Worm (Caenorhabditis elegans) whole organism, young adult: ENCODE results near the gene ttr-29.

ENCODE experiments used
- B0336.3 ChIP-seq: fragments of 200-800 bp; sonication (Bioruptor generic); IDR thresholded peaks from 2 replicates; pipeline ENCODE4 v1.3.6; 2022; ENCODE audit warnings: missing genetic modification characterization, missing compliant biosample characterization
- F33H1.4 ChIP-seq: fragments of 200-800 bp; sonication (Bioruptor generic); IDR thresholded peaks from 2 replicates; pipeline ENCODE4 v1.3.6; 2022; ENCODE audit warnings: missing genetic modification reagents, missing genetic modification characterization, missing compliant biosample characterization
- F55B11.4 ChIP-seq: sonication (generic microtip); optimal IDR thresholded peaks from 2 replicates; lab custom pipeline; 2016; ENCODE audit warnings: missing compliant biosample characterization, missing genetic modification characterization, borderline replicate concordance; ENCODE audit not compliant: insufficient read depth
- Y56A3A.18 ChIP-seq: fragments of 200-800 bp; sonication (Bioruptor generic); IDR thresholded peaks from 2 replicates; pipeline ENCODE4 v1.3.6; 2022; ENCODE audit warnings: missing genetic modification reagents, missing genetic modification characterization, missing compliant biosample characterization
- Y67H2A.10 ChIP-seq: fragments of 200-800 bp; sonication (Bioruptor generic); conservative IDR thresholded peaks from 2 replicates; pipeline ENCODE4 v1.3.6; 2022; ENCODE audit warnings: missing genetic modification reagents, missing genetic modification characterization, missing compliant biosample characterization
- chd-7 ChIP-seq: sonication (generic microtip); optimal IDR thresholded peaks from 2 replicates; lab custom pipeline; 2016; ENCODE audit warnings: mild to moderate bottlenecking, missing genetic modification characterization, moderate library complexity, missing compliant biosample characterization
- dpl-1 ChIP-seq: fragments of 150-350 bp; optimal IDR thresholded peaks from 2 replicates; lab custom pipeline; 2014; ENCODE audit warnings: missing biosample characterization, missing genetic modification reagents, missing genetic modification characterization
- efl-1 ChIP-seq: fragments of 150-350 bp; optimal IDR thresholded peaks from 2 replicates; lab custom pipeline; 2014; ENCODE audit warnings: missing biosample characterization, missing genetic modification reagents, missing genetic modification characterization
- lin-35 ChIP-seq, 3 experiments: fragments of 150-350 bp in 2 of 3; sonication (generic microtip) in 1 of 3; optimal IDR thresholded peaks; 2 replicates each; lab custom pipeline; 2014 to 2018; ENCODE audit warnings: missing biosample characterization in 3 of 3, missing genetic modification characterization in 3 of 3, missing genetic modification reagents in 3 of 3
- nhr-80 ChIP-seq: sonication (generic microtip); optimal IDR thresholded peaks from 2 replicates; lab custom pipeline; 2016; ENCODE audit warnings: missing genetic modification characterization, missing compliant biosample characterization
- pha-4 ChIP-seq: fragments of 150-350 bp; sonication (generic microtip); optimal IDR thresholded peaks from 2 replicates; lab custom pipeline; 2014; ENCODE audit warnings: missing biosample characterization, missing genetic modification reagents, missing genetic modification characterization
- tbp1 ChIP-seq: fragments of 200-800 bp; sonication (Bioruptor generic); optimal IDR thresholded peaks from 2 replicates; lab custom pipeline; 2018; ENCODE audit warnings: mild to moderate bottlenecking, missing genetic modification characterization, missing compliant biosample characterization
- unc-62 ChIP-seq: fragments of 150-350 bp; optimal IDR thresholded peaks from 2 replicates; lab custom pipeline; 2014; ENCODE audit warnings: missing biosample characterization, missing genetic modification reagents, missing genetic modification characterization
- ztf-26 ChIP-seq: sonication (generic microtip); optimal IDR thresholded peaks from 2 replicates; lab custom pipeline; 2017; ENCODE audit warnings: missing genetic modification characterization, missing compliant biosample characterization

DNA sequence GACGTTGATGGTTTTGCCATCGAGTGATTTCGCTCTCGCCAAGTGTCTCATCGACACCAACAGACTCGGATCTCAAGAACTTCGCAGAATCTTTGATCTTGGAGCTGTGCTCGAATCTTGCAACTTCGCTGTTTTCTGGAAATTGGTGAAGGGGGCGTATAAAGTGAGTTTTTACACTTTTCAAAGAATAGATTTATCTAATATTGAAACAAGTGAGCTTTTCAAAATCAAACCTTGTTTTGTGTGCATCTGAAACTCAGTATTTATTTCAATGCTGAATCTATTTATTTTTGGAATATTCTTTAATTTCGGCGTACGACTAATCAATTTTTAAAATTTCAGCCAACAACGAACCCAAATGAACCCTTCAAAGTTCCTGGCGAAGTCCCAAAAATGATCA is 47.6 kb upstream of the ttr-29 start:
- TF ChIP-seq B0336.3 (GFP tag; lab: Robert Waterston, UW): no peak
- TF ChIP-seq lin-35 (GFP tag; optimal IDR thresholded peaks at IDR 0.05; lab: Kevin White, UChicago): no peak
- TF ChIP-seq efl-1: no peak
- no peak for TF ChIP-seq tbp1 (GFP tag; lab: Kevin White, UChicago)
- no peak for TF ChIP-seq pha-4 (tag; lab: Kevin White, UChicago)
- no peak for TF ChIP-seq Y56A3A.18 (GFP tag; lab: Robert Waterston, UW)
- no peak for TF ChIP-seq Y67H2A.10 (GFP tag; lab: Robert Waterston, UW)
- TF ChIP-seq nhr-80 (tag; lab: Kevin White, UChicago): no peak
- TF ChIP-seq chd-7: no peak
- no peak for TF ChIP-seq ztf-26
- no peak for TF ChIP-seq dpl-1 (GFP tag; lab: Kevin White, UChicago)
- no peak for TF ChIP-seq F33H1.4 (GFP tag; lab: Robert Waterston, UW)
- TF ChIP-seq F55B11.4: no peak
- TF ChIP-seq unc-62 (GFP tag; lab: Kevin White, UChicago): no peak
